Worm (Caenorhabditis elegans): ENCODE measurements around the gene str-160.
A peak's percentile ranks its signal among the peaks of the same experiment; 100 is the strongest.

The str-160 gene

ce11 chrV:1716892-1717291, 17.8 kb upstream of the str-160 start, which contains the start of gene srw-103:
Gene srw-103, plus strand, starts transcription at chrV:1717192.
- no peak for TF ChIP-seq madf-5 (GFP tag; IDR thresholded peaks at IDR 0.05)
- no peak for TF ChIP-seq daf-19 (GFP tag; conservative IDR thresholded peaks at IDR 0.05)
- TF ChIP-seq set-16 (GFP tag; IDR thresholded peaks at IDR 0.05): no peak
- TF ChIP-seq nhr-42 (GFP tag; IDR thresholded peaks at IDR 0.05): no peak
- TF ChIP-seq vab-7 (GFP tag; IDR thresholded peaks at IDR 0.05): no peak
- no peak for TF ChIP-seq ceh-44 (GFP tag; IDR thresholded peaks at IDR 0.05)
- no peak for TF ChIP-seq mdl-1 (tag; optimal IDR thresholded peaks at IDR 0.05)
- no peak for TF ChIP-seq Y75B8A.6 (GFP tag; IDR thresholded peaks at IDR 0.05)
- no peak for TF ChIP-seq zip-11 (GFP tag; IDR thresholded peaks at IDR 0.05)

DNA sequence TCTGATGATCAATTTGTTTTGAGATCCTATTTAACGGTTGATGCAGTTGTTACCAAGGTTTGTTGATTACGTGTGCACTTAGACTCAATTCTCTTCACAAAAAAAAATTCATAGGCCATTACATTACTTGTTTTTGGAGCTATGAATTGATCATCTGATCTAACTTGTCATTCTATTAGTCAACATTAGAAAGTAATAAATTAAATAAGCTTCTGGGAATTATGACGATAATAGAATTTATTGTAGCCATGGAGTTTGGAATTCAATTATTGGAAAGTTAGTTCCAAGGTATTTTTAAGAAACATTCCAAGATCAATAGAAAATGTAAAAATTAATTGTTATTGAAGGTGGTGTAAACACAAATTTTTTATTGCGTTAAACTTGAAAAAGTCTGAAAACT, 16.4 kb upstream of the str-160 start:
- TF ChIP-seq mxl-2 (GFP tag; conservative IDR thresholded peaks at IDR 0.05) (no peak), ces-1 (GFP tag; optimal IDR thresholded peaks at IDR 0.05) (peak; percentile 5)

- TF ChIP-seq mxl-2 (GFP tag; conservative IDR thresholded peaks at IDR 0.05) (no peak), T20F7.1 (GFP tag; optimal IDR thresholded peaks at IDR 0.05) (no peak), Y105C5A.15 (GFP tag; IDR thresholded peaks at IDR 0.05) (no peak), aha-1 (tag) (no peak), php-3 (GFP tag; IDR thresholded peaks at IDR 0.05) (no peak), gei-8 (GFP tag; optimal IDR thresholded peaks at IDR 0.05) (no peak), set-16 (GFP tag; IDR thresholded peaks at IDR 0.05) (no peak), egl-43 (GFP tag; IDR thresholded peaks at IDR 0.05) (no peak), unc-62 (GFP tag; optimal IDR thresholded peaks at IDR 0.05 in 1 of 2) (no peak), unc-62 (tag; optimal IDR thresholded peaks at IDR 0.05) (no peak), dmd-9 (GFP tag; IDR thresholded peaks at IDR 0.05) (no peak), ztf-7 (tag; optimal IDR thresholded peaks at IDR 0.05) (no peak), lin-15B (tag; optimal IDR thresholded peaks at IDR 0.05) (no peak), mdl-1 (tag; optimal IDR thresholded peaks at IDR 0.05) (no peak), nhr-42 (GFP tag; IDR thresholded peaks at IDR 0.05) (no peak), dpl-1 (GFP tag; optimal IDR thresholded peaks at IDR 0.05) (no peak), nhr-48 (tag; optimal IDR thresholded peaks at IDR 0.05) (no peak), zip-11 (GFP tag; IDR thresholded peaks at IDR 0.05) (no peak), ZK337.2 (GFP tag; IDR thresholded peaks at IDR 0.05) (no peak), mdt-29 (GFP tag; IDR thresholded peaks at IDR 0.05) (no peak)
Measured at ce11 chrV:1719927-1720326, 14.7 kb upstream of the str-160 start, which contains the start of gene srw-102. Gene srw-102, plus strand, starts transcription at chrV:1720227.

ce11 chrV:1721966-1722365, 12.7 kb upstream of the str-160 start, which contains the start of gene srw-101:
Gene srw-101, plus strand, starts transcription at chrV:1722266.
- TF ChIP-seq dmd-9 (GFP tag; IDR thresholded peaks at IDR 0.05): no peak
- no peak for TF ChIP-seq saeg-2 (GFP tag; IDR thresholded peaks at IDR 0.05)
- TF ChIP-seq lin-1 (GFP tag; IDR thresholded peaks at IDR 0.05): no peak
- TF ChIP-seq zip-2 (tag; optimal IDR thresholded peaks at IDR 0.05): no peak
- no peak for TF ChIP-seq nhr-28 (tag; optimal IDR thresholded peaks at IDR 0.05)
- no peak for TF ChIP-seq ama-1 (optimal IDR thresholded peaks at IDR 0.05)
- no peak for TF ChIP-seq daf-19 (GFP tag; conservative IDR thresholded peaks at IDR 0.05)
- TF ChIP-seq hlh-30 (tag; optimal IDR thresholded peaks at IDR 0.05; ENCODE audit: insufficient read depth): no peak
- no peak for TF ChIP-seq nhr-6 (tag; optimal IDR thresholded peaks at IDR 0.05)
- TF ChIP-seq skn-1 (tag; optimal IDR thresholded peaks at IDR 0.05): no peak
- TF ChIP-seq daf-8 (GFP tag; IDR thresholded peaks at IDR 0.05): no peak
- no peak for TF ChIP-seq nhr-48 (tag; optimal IDR thresholded peaks at IDR 0.05)
- no peak for TF ChIP-seq aha-1 (tag)
- no peak for TF ChIP-seq F37D6.2 (tag; optimal IDR thresholded peaks at IDR 0.05)
- TF ChIP-seq madf-5 (GFP tag; IDR thresholded peaks at IDR 0.05): no peak
- no peak for TF ChIP-seq mdl-1 (tag; optimal IDR thresholded peaks at IDR 0.05)
- TF ChIP-seq nhr-102 (tag; optimal IDR thresholded peaks at IDR 0.05): no peak
- no peak for TF ChIP-seq mxl-3 (GFP tag; optimal IDR thresholded peaks at IDR 0.05)
